Worm (Caenorhabditis elegans) whole organism, L4 larva: ENCODE data around the gene srj-39.

ENCODE experiments used
- F49E8.2 ChIP-seq: sonication (generic microtip); optimal IDR thresholded peaks from 2 replicates; lab custom pipeline; 2016; ENCODE audit warnings: missing compliant biosample characterization, mild to moderate bottlenecking, missing genetic modification characterization, borderline replicate concordance
- T20F7.1 ChIP-seq: fragments of 200-800 bp; sonication (Bioruptor generic); optimal IDR thresholded peaks from 2 replicates; lab custom pipeline; 2018; ENCODE audit warnings: mild to moderate bottlenecking, missing genetic modification characterization, missing compliant biosample characterization
- T26A8.4 ChIP-seq: fragments of 200-800 bp; sonication (Bioruptor generic); IDR thresholded peaks from 2 replicates; pipeline ENCODE4 v1.3.6; 2022; ENCODE audit warnings: missing genetic modification characterization, missing compliant biosample characterization
- Y48G9A.11 ChIP-seq: fragments of 200-800 bp; sonication (Bioruptor generic); IDR thresholded peaks from 2 replicates; pipeline ENCODE4 v1.3.6; 2022; ENCODE audit warnings: missing genetic modification reagents, missing genetic modification characterization, missing compliant biosample characterization
- Y5F2A.4 ChIP-seq: fragments of 200-800 bp; sonication (Bioruptor generic); optimal IDR thresholded peaks from 2 replicates; lab custom pipeline; 2018; ENCODE audit warnings: mild to moderate bottlenecking, missing genetic modification characterization, missing compliant biosample characterization
- ZK337.2 ChIP-seq: fragments of 200-800 bp; sonication (Bioruptor generic); IDR thresholded peaks from 2 replicates; pipeline ENCODE4 v1.3.6; 2022; ENCODE audit warnings: missing genetic modification reagents, missing genetic modification characterization, missing compliant biosample characterization
- ZK546.5 ChIP-seq, 2 experiments: sonication (generic microtip); optimal IDR thresholded peaks; 2 replicates each; lab custom pipeline; 2017; ENCODE audit warnings: missing biosample characterization in 2 of 2, missing genetic modification characterization in 2 of 2
- ceh-20 ChIP-seq: fragments of 200-800 bp; sonication (Bioruptor generic); IDR thresholded peaks from 2 replicates; pipeline ENCODE4 v1.3.6; 2022; ENCODE audit warnings: missing genetic modification reagents, missing genetic modification characterization, missing compliant biosample characterization
- ceh-28 ChIP-seq: fragments of 150-350 bp; optimal IDR thresholded peaks from 2 replicates; lab custom pipeline; 2014; ENCODE audit warnings: missing biosample characterization, missing genetic modification reagents, missing genetic modification characterization
- ceh-44 ChIP-seq: fragments of 200-800 bp; sonication (Bioruptor generic); IDR thresholded peaks from 2 replicates; pipeline ENCODE4 v1.3.6; 2022; ENCODE audit warnings: missing genetic modification reagents, missing genetic modification characterization, missing compliant biosample characterization
- ceh-62 ChIP-seq: sonication (generic microtip); optimal IDR thresholded peaks from 2 replicates; lab custom pipeline; 2017; ENCODE audit warnings: missing biosample characterization, missing genetic modification characterization
- cey-2 ChIP-seq: sonication (generic microtip); optimal IDR thresholded peaks from 3 replicates; lab custom pipeline; 2017; ENCODE audit warnings: missing genetic modification characterization, mild to moderate bottlenecking, missing compliant biosample characterization, antibody characterized with exemption, borderline replicate concordance; ENCODE audit not compliant: insufficient read depth
- daf-16 ChIP-seq, 3 experiments: sonication (generic microtip); optimal IDR thresholded peaks; 2 replicates each; lab custom pipeline; 2016 to 2017; ENCODE audit warnings: missing genetic modification characterization in 3 of 3, missing genetic modification reagents in 3 of 3, mild to moderate bottlenecking in 2 of 3, missing compliant biosample characterization in 2 of 3, missing biosample characterization in 1 of 3, moderate library complexity in 1 of 3
- daf-8 ChIP-seq: fragments of 200-800 bp; sonication (Bioruptor generic); IDR thresholded peaks from 2 replicates; pipeline ENCODE4 v1.3.6; 2022; ENCODE audit warnings: missing genetic modification characterization, missing compliant biosample characterization
- dmd-8 ChIP-seq: fragments of 200-800 bp; sonication (Bioruptor generic); IDR thresholded peaks from 2 replicates; pipeline ENCODE4 v1.3.6; 2022; ENCODE audit warnings: missing genetic modification characterization, missing compliant biosample characterization
- dpl-1 ChIP-seq: fragments of 150-350 bp; optimal IDR thresholded peaks from 2 replicates; lab custom pipeline; 2014; ENCODE audit warnings: missing biosample characterization, missing genetic modification reagents, missing genetic modification characterization
- egl-27 ChIP-seq: sonication (generic microtip); optimal IDR thresholded peaks from 3 replicates; lab custom pipeline; 2017; ENCODE audit warnings: missing biosample characterization, missing genetic modification reagents, missing genetic modification characterization
- egl-43 ChIP-seq: fragments of 200-800 bp; sonication (Bioruptor generic); IDR thresholded peaks from 2 replicates; pipeline ENCODE4 v1.3.6; 2022; ENCODE audit warnings: missing genetic modification reagents, missing genetic modification characterization, missing compliant biosample characterization
- fkh-10 ChIP-seq: fragments of 150-350 bp; optimal IDR thresholded peaks from 2 replicates; lab custom pipeline; 2014; ENCODE audit warnings: missing biosample characterization, missing genetic modification reagents, missing genetic modification characterization
- fos-1 ChIP-seq: fragments of 150-350 bp; optimal IDR thresholded peaks from 2 replicates; lab custom pipeline; 2014; ENCODE audit warnings: missing biosample characterization, missing genetic modification characterization
- hlh-11 ChIP-seq: fragments of 200-800 bp; sonication (Bioruptor generic); optimal IDR thresholded peaks from 2 replicates; lab custom pipeline; 2018; ENCODE audit warnings: mild to moderate bottlenecking, missing genetic modification characterization, missing compliant biosample characterization
- hlh-30 ChIP-seq: sonication (generic microtip); optimal IDR thresholded peaks from 2 replicates; lab custom pipeline; 2017; ENCODE audit warnings: antibody characterized with exemption, mild to moderate bottlenecking, missing genetic modification characterization, missing compliant biosample characterization; ENCODE audit not compliant: insufficient read depth
- hmg-1.1 ChIP-seq: fragments of 200-800 bp; sonication (Bioruptor generic); IDR thresholded peaks from 2 replicates; pipeline ENCODE4 v1.3.6; 2022; ENCODE audit warnings: missing genetic modification reagents, missing genetic modification characterization, missing compliant biosample characterization
- lin-1 ChIP-seq: fragments of 200-800 bp; sonication (Bioruptor generic); IDR thresholded peaks from 2 replicates; pipeline ENCODE4 v1.3.6; 2022; ENCODE audit warnings: missing genetic modification reagents, missing genetic modification characterization, missing compliant biosample characterization
- lin-38 ChIP-seq: fragments of 200-800 bp; sonication (Bioruptor generic); IDR thresholded peaks from 2 replicates; pipeline ENCODE4 v1.3.6; 2022; ENCODE audit warnings: missing genetic modification reagents, missing genetic modification characterization, missing compliant biosample characterization
- lin-39 ChIP-seq: fragments of 150-350 bp; optimal IDR thresholded peaks from 2 replicates; lab custom pipeline; 2014; ENCODE audit warnings: missing biosample characterization, missing genetic modification reagents, missing genetic modification characterization
- lir-3 ChIP-seq: sonication (generic microtip); optimal IDR thresholded peaks from 2 replicates; lab custom pipeline; 2016; ENCODE audit warnings: mild to moderate bottlenecking, missing genetic modification characterization, missing compliant biosample characterization
- lsy-2 ChIP-seq, 2 experiments: fragments of 150-350 bp in 1 of 2; sonication (generic microtip) in 1 of 2; optimal IDR thresholded peaks; 2 replicates each; lab custom pipeline; 2014 to 2017; ENCODE audit warnings: missing biosample characterization in 2 of 2, missing genetic modification characterization in 2 of 2
- madf-5 ChIP-seq, 2 experiments: fragments of 200-800 bp; sonication (Bioruptor generic); IDR thresholded peaks; 2 replicates each; pipeline ENCODE4 v1.3.6; 2022; ENCODE audit warnings: missing compliant biosample characterization in 2 of 2, missing genetic modification characterization in 2 of 2
- madf-9 ChIP-seq: fragments of 200-800 bp; sonication (Bioruptor generic); conservative IDR thresholded peaks from 2 replicates; pipeline ENCODE4 v1.3.6; 2022; ENCODE audit warnings: missing genetic modification reagents, missing genetic modification characterization, missing compliant biosample characterization
- mdl-1 ChIP-seq, 2 experiments: fragments of 150-350 bp in 1 of 2; sonication (generic microtip) in 1 of 2; optimal IDR thresholded peaks; 2 replicates each; lab custom pipeline; 2014 to 2017; ENCODE audit warnings: missing biosample characterization in 2 of 2, missing genetic modification characterization in 2 of 2
- mdt-29 ChIP-seq: fragments of 200-800 bp; sonication (Bioruptor generic); IDR thresholded peaks from 2 replicates; pipeline ENCODE4 v1.3.6; 2022; ENCODE audit warnings: missing genetic modification reagents, missing genetic modification characterization, missing compliant biosample characterization
- mep-1 ChIP-seq: fragments of 150-350 bp; sonication (generic microtip); optimal IDR thresholded peaks from 3 replicates; lab custom pipeline; 2014; ENCODE audit warnings: missing biosample characterization, missing genetic modification characterization
- mes-2 ChIP-seq: sonication (generic microtip); optimal IDR thresholded peaks from 2 replicates; lab custom pipeline; 2016; ENCODE audit warnings: missing genotype, mild to moderate bottlenecking, missing genetic modification characterization, missing compliant biosample characterization; ENCODE audit not compliant: poor library complexity, severe bottlenecking
- mxl-2 ChIP-seq: fragments of 200-800 bp; sonication (Bioruptor generic); conservative IDR thresholded peaks from 2 replicates; pipeline ENCODE4 v1.3.6; 2022; ENCODE audit warnings: missing genetic modification reagents, missing genetic modification characterization, missing compliant biosample characterization
- nhr-10 ChIP-seq: fragments of 150-350 bp; optimal IDR thresholded peaks from 2 replicates; lab custom pipeline; 2014; ENCODE audit warnings: missing biosample characterization, missing genetic modification characterization
- nhr-11 ChIP-seq: fragments of 150-350 bp; optimal IDR thresholded peaks from 2 replicates; lab custom pipeline; 2014; ENCODE audit warnings: missing biosample characterization, missing genetic modification characterization
- nhr-237 ChIP-seq: sonication (generic microtip); optimal IDR thresholded peaks from 2 replicates; lab custom pipeline; 2017; ENCODE audit warnings: missing biosample characterization, missing genetic modification characterization
- nhr-25 ChIP-seq: sonication (generic microtip); optimal IDR thresholded peaks from 2 replicates; lab custom pipeline; 2017; ENCODE audit warnings: missing genetic modification characterization, mild to moderate bottlenecking, missing compliant biosample characterization, antibody characterized with exemption, moderate library complexity, borderline replicate concordance; ENCODE audit not compliant: insufficient read depth
- nhr-28 ChIP-seq: fragments of 150-350 bp; optimal IDR thresholded peaks from 2 replicates; lab custom pipeline; 2014; ENCODE audit warnings: missing biosample characterization, missing genetic modification characterization
- nhr-42 ChIP-seq: fragments of 200-800 bp; sonication (Bioruptor generic); IDR thresholded peaks from 2 replicates; pipeline ENCODE4 v1.3.6; 2022; ENCODE audit warnings: missing genetic modification characterization, missing compliant biosample characterization
- nhr-48 ChIP-seq: sonication (generic microtip); optimal IDR thresholded peaks from 2 replicates; lab custom pipeline; 2016; ENCODE audit warnings: mild to moderate bottlenecking, missing genetic modification characterization, missing compliant biosample characterization
- nhr-6 ChIP-seq: fragments of 150-350 bp; optimal IDR thresholded peaks from 2 replicates; lab custom pipeline; 2014; ENCODE audit warnings: missing biosample characterization, missing genetic modification characterization
- nhr-76 ChIP-seq: fragments of 150-350 bp; optimal IDR thresholded peaks from 2 replicates; lab custom pipeline; 2014; ENCODE audit warnings: missing biosample characterization, missing genetic modification characterization
- pqm-1 ChIP-seq: sonication (generic microtip); optimal IDR thresholded peaks from 2 replicates; lab custom pipeline; 2017; ENCODE audit warnings: missing biosample characterization, missing genetic modification characterization
- snpc-1.2 ChIP-seq: fragments of 200-800 bp; sonication (Bioruptor generic); IDR thresholded peaks from 2 replicates; pipeline ENCODE4 v1.3.6; 2022; ENCODE audit warnings: missing genetic modification reagents, missing genetic modification characterization, missing compliant biosample characterization
- unc-130 ChIP-seq: sonication (generic microtip); optimal IDR thresholded peaks from 2 replicates; lab custom pipeline; 2016; ENCODE audit warnings: missing genetic modification reagents, missing genetic modification characterization, missing compliant biosample characterization
- unc-39 ChIP-seq: sonication (generic microtip); optimal IDR thresholded peaks from 2 replicates; lab custom pipeline; 2017; ENCODE audit warnings: missing biosample characterization, missing genetic modification characterization
- zag-1 ChIP-seq: fragments of 150-350 bp; optimal IDR thresholded peaks from 2 replicates; lab custom pipeline; 2014; ENCODE audit warnings: missing biosample characterization, missing genetic modification characterization
- zfp-3 ChIP-seq: fragments of 200-800 bp; sonication (Bioruptor generic); conservative IDR thresholded peaks from 2 replicates; pipeline ENCODE4 v1.3.6; 2022; ENCODE audit warnings: missing genetic modification reagents, missing genetic modification characterization, missing compliant biosample characterization

Gene srj-39

ce11 chrV:4131471-4131939, 27.1 kb downstream of the srj-39 start, which contains the start of gene nhr-57 (continued):
- TF ChIP-seq zag-1 (tag; lab: Kevin White, UChicago) (no peak), lin-38 (no peak), madf-9 (GFP tag; lab: Robert Waterston, UW) (no peak), nhr-6 (no peak), daf-8 (GFP tag; lab: Robert Waterston, UW) (no peak), F49E8.2 (tag; lab: Kevin White, UChicago) (no peak), ceh-28 (tag; lab: Kevin White, UChicago) (no peak), ZK546.5 (tag; optimal IDR thresholded peaks at IDR 0.05; lab: Kevin White, UChicago) (no peak), fos-1 (tag; lab: Kevin White, UChicago) (no peak), hlh-30 (tag; lab: Kevin White, UChicago) (peak; percentile 70), mdt-29 (GFP tag; lab: Robert Waterston, UW) (peak; percentile 64; the same call in 1 of the 2 replicates), T26A8.4 (GFP tag; lab: Robert Waterston, UW) (no peak), pqm-1 (tag; lab: Kevin White, UChicago) (peak; percentile 35), lsy-2 (tag; optimal IDR thresholded peaks at IDR 0.05; lab: Kevin White, UChicago) (no peak), hmg-1.1 (GFP tag; lab: Robert Waterston, UW) (no peak), egl-43 (GFP tag; lab: Robert Waterston, UW) (no peak), mes-2 (tag; lab: Kevin White, UChicago) (peak; percentile 7), nhr-48 (tag; lab: Kevin White, UChicago) (peak; percentile 91), nhr-237 (tag; lab: Kevin White, UChicago) (no peak), mxl-2 (GFP tag; lab: Robert Waterston, UW) (no peak), T20F7.1 (GFP tag; lab: Kevin White, UChicago) (no peak), ZK337.2 (GFP tag; lab: Robert Waterston, UW) (no peak), fkh-10 (no peak), unc-130 (GFP tag; lab: Kevin White, UChicago) (no peak), madf-5 (GFP tag; IDR thresholded peaks at IDR 0.05; lab: Robert Waterston, UW) (no peak), nhr-28 (peak; percentile 94), lir-3 (tag; lab: Kevin White, UChicago) (no peak), daf-16 (GFP tag; optimal IDR thresholded peaks at IDR 0.05; lab: Kevin White, UChicago) (peak in 1 of 2 experiments; percentile 40), daf-16 (tag; optimal IDR thresholded peaks at IDR 0.05; lab: Kevin White, UChicago) (peak; percentile 84), cey-2 (tag; lab: Kevin White, UChicago) (peak; percentile 53), mdl-1 (tag; optimal IDR thresholded peaks at IDR 0.05; lab: Kevin White, UChicago) (peak; percentile 24 to 77), ceh-62 (no peak), dpl-1 (GFP tag; lab: Kevin White, UChicago) (peak; percentile 4), dmd-8 (GFP tag; lab: Robert Waterston, UW) (0 out of 2 replicates have a peak, but pooled peaks have one; percentile 14), ceh-20 (GFP tag; lab: Robert Waterston, UW) (peak; percentile 51; the same call in 1 of the 2 replicates), nhr-11 (peak; percentile 31), Y48G9A.11 (GFP tag; lab: Robert Waterston, UW) (no peak), snpc-1.2 (no peak), nhr-42 (no peak), lin-39 (no peak), egl-27 (tag; lab: Kevin White, UChicago) (no peak), mep-1 (tag; lab: Kevin White, UChicago) (no peak), nhr-25 (tag; lab: Kevin White, UChicago) (peak; percentile 62), lin-1 (GFP tag; lab: Robert Waterston, UW) (peak; percentile 49), zfp-3 (GFP tag; lab: Robert Waterston, UW) (no peak), hlh-11 (tag; lab: Kevin White, UChicago) (peak; percentile 93), nhr-76 (tag; lab: Kevin White, UChicago) (no peak), unc-39 (tag; lab: Kevin White, UChicago) (no peak), nhr-10 (peak; percentile 16), Y5F2A.4 (GFP tag; lab: Kevin White, UChicago) (no peak), ceh-44 (GFP tag; lab: Robert Waterston, UW) (no peak)
